Worm (Caenorhabditis elegans) whole organism, late embryonic: ENCODE results near the gene srg-55.

Experiments used
- F13H6.1 ChIP-seq: sonication (generic microtip); optimal IDR thresholded peaks from 2 replicates; lab custom pipeline; 2016; ENCODE audit warnings: missing genetic modification characterization, missing compliant biosample characterization
- ceh-24 ChIP-seq: sonication (generic microtip); optimal IDR thresholded peaks from 2 replicates; lab custom pipeline; 2016; ENCODE audit warnings: mild to moderate bottlenecking, missing genetic modification characterization, missing compliant biosample characterization
- ceh-6 ChIP-seq: fragments of 200-800 bp; sonication (Bioruptor generic); optimal IDR thresholded peaks from 2 replicates; lab custom pipeline; 2018; ENCODE audit warnings: mild to moderate bottlenecking, missing genetic modification characterization, missing compliant biosample characterization
- dmd-4 ChIP-seq: sonication (generic microtip); optimal IDR thresholded peaks from 2 replicates; lab custom pipeline; 2016; ENCODE audit warnings: borderline replicate concordance, missing genetic modification characterization, missing compliant biosample characterization
- nhr-11 ChIP-seq: fragments of 150-350 bp; optimal IDR thresholded peaks from 2 replicates; lab custom pipeline; 2014; ENCODE audit warnings: missing biosample characterization, missing genetic modification characterization
- pha-4 ChIP-seq: fragments of 150-350 bp; optimal IDR thresholded peaks from 2 replicates; lab custom pipeline; 2018; ENCODE audit warnings: missing biosample characterization, missing genetic modification reagents, missing genetic modification characterization
- pros-1 ChIP-seq: fragments of 150-350 bp; optimal IDR thresholded peaks from 2 replicates; lab custom pipeline; 2014; ENCODE audit warnings: missing biosample characterization, missing genetic modification reagents, missing genetic modification characterization
- sox-4 ChIP-seq: sonication (generic microtip); optimal IDR thresholded peaks from 2 replicates; lab custom pipeline; 2017; ENCODE audit warnings: mild to moderate bottlenecking, missing genetic modification characterization, inconsistent platforms, missing compliant biosample characterization
- tbx-7 ChIP-seq: sonication (generic microtip); optimal IDR thresholded peaks from 2 replicates; lab custom pipeline; 2016; ENCODE audit warnings: missing genotype, missing genetic modification characterization, missing compliant biosample characterization
- unc-86 ChIP-seq: sonication (generic microtip); optimal IDR thresholded peaks from 2 replicates; lab custom pipeline; 2016; ENCODE audit warnings: missing genetic modification characterization, missing compliant biosample characterization

ce11 chrV:14943774-14944173 lies 15.6 kb upstream of the srg-55 start:
- no peak for TF ChIP-seq unc-86 (tag; lab: Kevin White, UChicago)
- TF ChIP-seq F13H6.1 (tag; lab: Kevin White, UChicago): no peak
- no peak for TF ChIP-seq ceh-6 (GFP tag; lab: Kevin White, UChicago)
- no peak for TF ChIP-seq nhr-11 (tag; lab: Kevin White, UChicago)
- no peak for TF ChIP-seq dmd-4
- TF ChIP-seq sox-4 (tag; lab: Kevin White, UChicago): no peak
- TF ChIP-seq ceh-24 (tag; lab: Kevin White, UChicago): no peak
- no peak for TF ChIP-seq pha-4 (tag; lab: Kevin White, UChicago)
- TF ChIP-seq tbx-7: no peak
- no peak for TF ChIP-seq pros-1 (tag; lab: Kevin White, UChicago)
